Worm (Caenorhabditis elegans) whole organism, L3 larva: Measurements from ENCODE around the gene egas-2.

Experiments used
- R02D3.7 ChIP-seq: fragments of 150-350 bp; optimal IDR thresholded peaks from 2 replicates; lab custom pipeline; 2014; ENCODE audit warnings: missing biosample characterization, missing genetic modification characterization
- ZK546.5 ChIP-seq: sonication (generic microtip); optimal IDR thresholded peaks from 2 replicates; lab custom pipeline; 2017; ENCODE audit warnings: missing biosample characterization, missing genetic modification characterization
- aly-2 ChIP-seq: fragments of 150-350 bp; optimal IDR thresholded peaks from 2 replicates; lab custom pipeline; 2014; ENCODE audit warnings: missing biosample characterization, missing genetic modification characterization
- ama-1 ChIP-seq: fragments of 150-350 bp; optimal IDR thresholded peaks from 2 replicates; lab custom pipeline; 2018
- ceh-16 ChIP-seq: sonication (generic microtip); optimal IDR thresholded peaks from 2 replicates; lab custom pipeline; 2017; ENCODE audit warnings: missing biosample characterization, missing genetic modification characterization
- ceh-28 ChIP-seq: fragments of 150-350 bp; optimal IDR thresholded peaks from 2 replicates; lab custom pipeline; 2014; ENCODE audit warnings: missing biosample characterization, missing genetic modification reagents, missing genetic modification characterization
- ceh-82 ChIP-seq: fragments of 150-350 bp; optimal IDR thresholded peaks from 2 replicates; lab custom pipeline; 2014; ENCODE audit warnings: missing biosample characterization, missing genetic modification characterization
- ceh-9 ChIP-seq: sonication (generic microtip); optimal IDR thresholded peaks from 2 replicates; lab custom pipeline; 2018; ENCODE audit warnings: missing biosample characterization, missing genetic modification characterization
- elt-2 ChIP-seq: sonication (generic microtip); optimal IDR thresholded peaks from 2 replicates; lab custom pipeline; 2016; ENCODE audit warnings: missing genetic modification reagents, mild to moderate bottlenecking, missing genetic modification characterization, missing compliant biosample characterization
- fkh-10 ChIP-seq: sonication (generic microtip); optimal IDR thresholded peaks from 2 replicates; lab custom pipeline; 2017; ENCODE audit warnings: missing biosample characterization, missing genetic modification reagents, missing genetic modification characterization
- fkh-2 ChIP-seq: fragments of 150-350 bp; optimal IDR thresholded peaks from 2 replicates; lab custom pipeline; 2014; ENCODE audit warnings: missing biosample characterization, missing genetic modification reagents, missing genetic modification characterization
- fos-1 ChIP-seq: fragments of 150-350 bp; optimal IDR thresholded peaks from 2 replicates; lab custom pipeline; 2014; ENCODE audit warnings: missing biosample characterization, missing genetic modification characterization
- hmg-11 ChIP-seq: sonication (generic microtip); optimal IDR thresholded peaks from 2 replicates; lab custom pipeline; 2016; ENCODE audit warnings: missing genetic modification characterization, missing compliant biosample characterization
- jun-1 ChIP-seq: fragments of 150-350 bp; optimal IDR thresholded peaks from 2 replicates; lab custom pipeline; 2014; ENCODE audit warnings: missing biosample characterization, missing genetic modification reagents, missing genetic modification characterization
- lin-15B ChIP-seq: fragments of 150-350 bp; optimal IDR thresholded peaks from 2 replicates; lab custom pipeline; 2014; ENCODE audit warnings: missing biosample characterization, missing genetic modification characterization
- lsy-12 ChIP-seq: sonication (generic microtip); optimal IDR thresholded peaks from 2 replicates; lab custom pipeline; 2016; ENCODE audit warnings: mild to moderate bottlenecking, missing genetic modification characterization, missing compliant biosample characterization
- mdl-1 ChIP-seq: fragments of 150-350 bp; optimal IDR thresholded peaks from 2 replicates; lab custom pipeline; 2014; ENCODE audit warnings: missing biosample characterization, missing genetic modification characterization
- mml-1 ChIP-seq: fragments of 150-350 bp; sonication (generic microtip); optimal IDR thresholded peaks from 3 replicates; lab custom pipeline; 2014; ENCODE audit warnings: missing biosample characterization, missing genetic modification characterization
- nhr-11 ChIP-seq: fragments of 150-350 bp; optimal IDR thresholded peaks from 2 replicates; lab custom pipeline; 2014; ENCODE audit warnings: missing biosample characterization, missing genetic modification characterization
- nhr-237 ChIP-seq: fragments of 150-350 bp; optimal IDR thresholded peaks from 2 replicates; lab custom pipeline; 2014; ENCODE audit warnings: missing biosample characterization, missing genetic modification characterization
- nhr-43 ChIP-seq: sonication (generic microtip); optimal IDR thresholded peaks from 2 replicates; lab custom pipeline; 2016; ENCODE audit warnings: mild to moderate bottlenecking, missing genetic modification characterization, missing compliant biosample characterization; ENCODE audit not compliant: poor library complexity, severe bottlenecking
- nhr-67 ChIP-seq: fragments of 150-350 bp; optimal IDR thresholded peaks from 2 replicates; lab custom pipeline; 2014; ENCODE audit warnings: missing biosample characterization, missing genetic modification characterization
- nhr-77 ChIP-seq: fragments of 150-350 bp; optimal IDR thresholded peaks from 2 replicates; lab custom pipeline; 2014; ENCODE audit warnings: missing biosample characterization, missing genetic modification characterization
- pha-4 ChIP-seq: fragments of 150-350 bp; optimal IDR thresholded peaks from 2 replicates; lab custom pipeline; 2014; ENCODE audit warnings: missing biosample characterization, missing genetic modification reagents, missing genetic modification characterization
- sea-2 ChIP-seq: fragments of 150-350 bp; sonication (generic microtip); optimal IDR thresholded peaks from 4 replicates; lab custom pipeline; 2014; ENCODE audit warnings: missing biosample characterization, missing genetic modification reagents, missing genetic modification characterization
- skn-1 ChIP-seq: fragments of 150-350 bp; optimal IDR thresholded peaks from 2 replicates; lab custom pipeline; 2014; ENCODE audit warnings: missing biosample characterization, missing genetic modification characterization
- snpc-4 ChIP-seq: fragments of 150-350 bp; optimal IDR thresholded peaks from 2 replicates; lab custom pipeline; 2014; ENCODE audit warnings: missing biosample characterization, missing genetic modification characterization
- unc-39 ChIP-seq: sonication (generic microtip); optimal IDR thresholded peaks from 4 replicates; lab custom pipeline; 2017; ENCODE audit warnings: missing biosample characterization, missing genetic modification characterization
- unc-62 ChIP-seq: fragments of 150-350 bp; sonication (generic microtip); optimal IDR thresholded peaks from 4 replicates; lab custom pipeline; 2014; ENCODE audit warnings: missing biosample characterization, missing genetic modification reagents, missing genetic modification characterization
- zag-1 ChIP-seq: fragments of 150-350 bp; optimal IDR thresholded peaks from 2 replicates; lab custom pipeline; 2014; ENCODE audit warnings: missing biosample characterization, missing genetic modification characterization
- ztf-11 ChIP-seq: fragments of 150-350 bp; optimal IDR thresholded peaks from 2 replicates; lab custom pipeline; 2014; ENCODE audit warnings: missing biosample characterization, missing genetic modification characterization
- ztf-4 ChIP-seq: fragments of 150-350 bp; optimal IDR thresholded peaks from 2 replicates; lab custom pipeline; 2014; ENCODE audit warnings: missing biosample characterization, missing genetic modification characterization

egas-2 gene

DNA sequence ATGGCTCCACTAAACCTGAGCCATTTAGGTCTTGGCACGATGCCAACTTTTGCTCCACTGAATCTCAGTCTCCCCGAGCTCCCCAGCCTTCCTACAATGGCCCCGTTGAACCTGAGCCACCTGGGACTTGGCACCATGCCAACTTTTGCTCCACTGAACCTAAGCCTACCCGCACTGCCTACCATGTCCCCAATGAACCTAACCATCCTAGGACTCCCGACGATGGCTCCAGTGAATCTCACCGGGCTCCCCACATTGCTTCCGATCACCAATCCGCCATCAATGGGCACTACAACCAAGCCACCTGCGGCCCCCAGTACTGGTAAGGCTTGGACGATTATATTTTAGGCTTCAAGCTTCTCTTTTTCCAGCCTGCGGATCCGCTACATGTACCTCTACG lies 21.7 kb downstream of the egas-2 start:
- TF ChIP-seq nhr-237 (tag; lab: Kevin White, UChicago) (no peak), ceh-82 (no peak), ceh-9 (tag; lab: Kevin White, UChicago) (no peak), nhr-43 (tag; lab: Kevin White, UChicago) (no peak), sea-2 (no peak), ceh-28 (tag; lab: Kevin White, UChicago) (no peak), ama-1 (lab: Kevin White, UChicago) (no peak), ztf-4 (tag; lab: Kevin White, UChicago) (no peak), aly-2 (tag; lab: Kevin White, UChicago) (no peak), lin-15B (tag; lab: Kevin White, UChicago) (no peak), elt-2 (no peak), zag-1 (tag; lab: Kevin White, UChicago) (no peak), unc-39 (tag; lab: Kevin White, UChicago) (no peak), jun-1 (tag; lab: Kevin White, UChicago) (no peak), fos-1 (tag; lab: Kevin White, UChicago) (no peak), ceh-16 (tag; lab: Kevin White, UChicago) (no peak), snpc-4 (tag; lab: Kevin White, UChicago) (no peak), nhr-67 (tag; lab: Kevin White, UChicago) (no peak)

DNA sequence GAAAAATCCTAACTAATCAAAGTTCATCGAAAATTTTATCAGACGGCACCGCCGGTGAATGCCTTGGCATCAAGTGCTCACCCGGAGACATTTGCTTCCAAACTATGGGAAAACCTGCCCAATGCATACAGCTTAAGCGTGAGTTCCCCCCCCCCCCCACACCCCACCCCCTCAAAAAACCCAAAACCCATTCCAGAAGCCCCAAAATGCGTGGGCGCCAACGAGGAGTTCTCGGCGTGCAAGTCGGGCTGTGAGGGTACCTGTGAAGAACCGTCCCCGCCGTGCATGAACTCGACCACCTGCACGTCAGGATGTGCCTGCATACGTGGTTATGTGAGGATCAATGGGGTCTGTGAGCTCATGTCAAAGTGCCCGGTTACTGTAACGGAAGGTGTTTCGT lies 24.2 kb downstream of the egas-2 start:
- TF ChIP-seq jun-1 (tag; lab: Kevin White, UChicago) (no peak), pha-4 (tag; lab: Kevin White, UChicago) (no peak), lsy-12 (tag; lab: Kevin White, UChicago) (no peak), fkh-2 (tag; lab: Kevin White, UChicago) (no peak), ceh-28 (tag; lab: Kevin White, UChicago) (no peak), mdl-1 (tag; lab: Kevin White, UChicago) (no peak), mml-1 (tag; lab: Kevin White, UChicago) (no peak), nhr-77 (tag; lab: Kevin White, UChicago) (no peak), ztf-11 (tag; lab: Kevin White, UChicago) (no peak), snpc-4 (tag; lab: Kevin White, UChicago) (no peak), skn-1 (tag; lab: Kevin White, UChicago) (no peak), R02D3.7 (tag; lab: Kevin White, UChicago) (no peak), ztf-4 (tag; lab: Kevin White, UChicago) (no peak), nhr-11 (tag; lab: Kevin White, UChicago) (no peak), ceh-82 (no peak)

DNA sequence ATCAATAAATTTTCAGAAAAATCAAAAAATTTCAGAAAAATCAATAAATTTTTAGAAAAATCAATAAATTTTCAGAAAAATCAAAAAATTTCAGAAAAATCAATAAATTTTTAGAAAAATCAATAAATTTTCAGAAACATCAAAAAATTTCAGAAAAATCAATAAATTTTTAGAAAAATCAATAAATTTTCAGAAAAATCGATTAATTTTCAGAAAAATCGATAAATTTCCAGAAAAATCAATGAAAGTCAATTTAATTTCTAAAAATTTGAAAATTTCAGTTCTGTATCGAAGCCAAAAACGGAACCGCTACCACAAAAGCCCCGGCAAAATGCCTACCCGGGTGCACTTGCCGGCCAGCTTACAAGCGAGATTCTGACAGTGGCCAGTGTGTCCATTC lies 25.2 kb downstream of the egas-2 start:
- peak; percentile 65 for TF ChIP-seq ceh-28 (tag; lab: Kevin White, UChicago)

DNA sequence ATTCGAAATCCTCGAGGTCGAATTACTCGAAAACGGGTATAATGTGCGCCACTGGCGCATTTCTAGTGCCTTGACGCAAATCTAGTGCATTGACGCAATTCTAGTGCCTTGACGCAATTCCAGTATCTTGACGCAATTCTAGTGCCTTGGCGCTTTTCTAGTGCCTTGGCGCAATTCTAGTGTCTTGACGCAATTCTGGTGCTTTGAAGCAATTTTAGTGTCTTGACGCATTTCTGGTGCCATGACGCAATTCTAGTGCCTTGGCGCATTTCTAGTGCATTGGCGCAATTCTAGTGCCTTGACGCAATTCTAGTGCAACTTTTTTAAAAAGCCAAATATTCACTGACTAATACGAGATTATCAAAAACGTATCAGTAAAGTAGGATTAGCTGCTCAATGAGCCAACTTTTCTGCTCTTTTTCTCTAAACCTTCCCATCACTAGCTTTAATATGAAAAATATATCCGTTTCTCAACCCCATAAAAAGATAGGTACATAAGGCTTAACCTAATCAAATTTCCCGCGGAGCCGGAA lies 34.4 kb downstream of the egas-2 start, which contains the start of gene Y69H2.17:
Gene Y69H2.17, plus strand, starts transcription at position 483 of the 533 bp plus-strand sequence.
- TF ChIP-seq snpc-4 (tag; lab: Kevin White, UChicago) (no peak), nhr-11 (tag; lab: Kevin White, UChicago) (no peak), mdl-1 (tag; lab: Kevin White, UChicago) (no peak), mml-1 (tag; lab: Kevin White, UChicago) (no peak), unc-62 (no peak)

DNA sequence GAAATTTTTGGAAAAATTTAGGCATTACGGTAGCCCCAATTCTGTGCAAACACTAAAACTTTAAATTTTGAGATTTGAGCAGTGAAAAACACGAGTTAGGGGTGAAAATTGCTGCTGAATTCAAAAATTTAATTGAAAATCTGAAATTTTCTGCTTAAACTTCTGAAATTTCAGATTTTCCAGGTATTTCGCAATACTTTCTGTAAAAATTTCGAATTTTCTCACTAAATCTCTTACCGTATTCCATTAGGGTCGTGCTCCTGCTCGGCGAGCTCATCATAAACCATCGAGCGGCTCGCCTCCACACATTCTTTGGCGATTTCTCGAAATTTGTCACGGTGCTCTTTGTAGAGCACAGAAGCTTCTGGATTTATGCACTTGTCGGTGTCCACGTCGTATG lies 37.2 kb downstream of the egas-2 start:
- no peak for TF ChIP-seq sea-2
- no peak for TF ChIP-seq ztf-11 (tag; lab: Kevin White, UChicago)
- TF ChIP-seq zag-1 (tag; lab: Kevin White, UChicago) = no peak
- TF ChIP-seq ceh-16 (tag; lab: Kevin White, UChicago) = no peak

DNA sequence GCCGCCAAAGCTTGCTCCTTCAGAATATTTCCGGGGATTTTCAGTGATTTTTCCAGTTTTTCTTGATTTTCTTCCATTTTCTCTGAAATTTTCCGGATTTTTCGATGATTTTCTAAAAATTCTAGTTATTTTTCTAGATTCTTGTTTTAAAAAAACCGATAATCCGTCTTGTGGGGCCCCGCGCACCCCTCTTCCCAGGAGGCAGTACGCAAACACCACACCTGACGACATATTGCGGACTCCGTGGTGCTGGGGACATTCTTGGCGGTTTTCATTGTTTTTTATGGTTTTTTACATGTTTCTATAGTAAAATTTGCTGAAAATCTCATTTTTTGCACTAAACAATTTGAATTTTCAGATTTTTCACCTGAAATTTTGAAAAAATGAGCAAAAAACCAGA lies 39.5 kb downstream of the egas-2 start, which contains the start of the genes ubc-19 and Y69H2.7:
Gene ubc-19, minus strand, starts transcription at position 82 of the 400 bp plus-strand sequence.
Gene Y69H2.7, plus strand, starts transcription at position 309 of the 400 bp plus-strand sequence.
- TF ChIP-seq pha-4 (tag; lab: Kevin White, UChicago) (peak; percentile 24), fkh-10 (GFP tag; lab: Kevin White, UChicago) (no peak), hmg-11 (tag; lab: Kevin White, UChicago) (peak; percentile 70), snpc-4 (tag; lab: Kevin White, UChicago) (peak; percentile 41), ZK546.5 (tag; lab: Kevin White, UChicago) (no peak)
